Worm (Caenorhabditis elegans): ENCODE results near the gene srt-31.

DNA sequence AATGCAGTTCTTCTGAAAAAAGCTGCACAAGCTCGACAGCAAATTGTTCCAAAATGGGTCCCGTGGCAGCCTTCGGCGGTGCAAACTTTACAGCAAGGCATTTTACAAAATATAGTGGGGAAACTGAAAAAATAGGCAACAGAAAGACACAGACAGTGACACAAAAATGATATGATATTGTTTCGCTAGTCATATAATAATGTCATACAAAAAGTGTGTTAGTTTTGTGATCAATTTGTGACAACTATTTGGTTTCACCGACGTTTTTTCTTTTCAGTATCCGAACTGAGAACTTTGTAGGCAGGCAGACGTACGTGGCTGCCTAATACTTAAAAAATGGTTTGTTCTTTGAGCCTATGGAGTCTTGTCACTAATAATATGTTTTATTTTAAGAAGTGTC, 46.8 kb downstream of the srt-31 start, which contains the start of gene nhr-210:
- TF ChIP-seq dao-5 (tag; optimal IDR thresholded peaks at IDR 0.05) (no peak), him-1 (tag; optimal IDR thresholded peaks at IDR 0.05) (no peak)

Measured in whole organism, L4/young adult.